Fruit fly (Drosophila melanogaster) whole organism, embryonic: ENCODE measurements around the gene CG7879.

Source experiments
- CG10979 ChIP-seq: fragments of 200-800 bp; sonication (Bioruptor generic); optimal IDR thresholded peaks from 2 replicates; lab custom pipeline; 2018; ENCODE audit warnings: missing biosample characterization, mild to moderate bottlenecking, missing genetic modification characterization, moderate library complexity
- CG11085 ChIP-seq: fragments of 200-800 bp; sonication (Bioruptor generic); IDR thresholded peaks from 2 replicates; pipeline ENCODE4 v1.3.6; 2022; ENCODE audit warnings: missing biosample characterization, missing genetic modification characterization
- CG11560 ChIP-seq: fragments of 200-800 bp; sonication (Bioruptor generic); IDR thresholded peaks from 3 replicates; pipeline ENCODE4 v1.3.6; 2022; ENCODE audit warnings: missing biosample characterization, missing genetic modification characterization
- CG12104 ChIP-seq: fragments of 200-800 bp; sonication (Bioruptor generic); optimal IDR thresholded peaks from 3 replicates; lab custom pipeline; 2016; ENCODE audit warnings: missing biosample characterization, missing genetic modification characterization
- CG12155 ChIP-seq: fragments of 200-800 bp; sonication (Bioruptor generic); optimal IDR thresholded peaks from 3 replicates; lab custom pipeline; 2016; ENCODE audit warnings: missing biosample characterization, missing genetic modification characterization
- CG12299 ChIP-seq: fragments of 200-800 bp; sonication (Bioruptor generic); optimal IDR thresholded peaks from 2 replicates; lab custom pipeline; 2018; ENCODE audit warnings: missing biosample characterization, mild to moderate bottlenecking, missing genetic modification characterization
- CG13123 ChIP-seq: fragments of 200-800 bp; sonication (Bioruptor generic); optimal IDR thresholded peaks from 2 replicates; lab custom pipeline; 2016; ENCODE audit warnings: missing biosample characterization, missing genetic modification characterization
- CG13287 ChIP-seq: fragments of 200-800 bp; sonication (Bioruptor generic); IDR thresholded peaks from 2 replicates; pipeline ENCODE4 v1.3.6; 2022; ENCODE audit warnings: missing biosample characterization, missing genetic modification characterization; ENCODE audit not compliant: partially characterized antibody
- CG14441 ChIP-seq: fragments of 200-800 bp; sonication (Bioruptor generic); IDR thresholded peaks from 2 replicates; pipeline ENCODE4 v1.3.6; 2022; ENCODE audit warnings: missing biosample characterization, missing genetic modification characterization
- CG15269 ChIP-seq: fragments of 200-800 bp; sonication (Bioruptor generic); optimal IDR thresholded peaks from 2 replicates; lab custom pipeline; 2018; ENCODE audit warnings: missing biosample characterization, mild to moderate bottlenecking, missing genetic modification characterization, moderate library complexity
- CG1647 ChIP-seq: fragments of 200-800 bp; sonication (Bioruptor generic); optimal IDR thresholded peaks from 3 replicates; lab custom pipeline; 2016; ENCODE audit warnings: missing biosample characterization, missing genetic modification characterization
- CG18262 ChIP-seq: fragments of 200-800 bp; optimal IDR thresholded peaks from 3 replicates; lab custom pipeline; 2019; ENCODE audit warnings: missing biosample characterization, mild to moderate bottlenecking, missing genetic modification characterization, moderate library complexity
- CG18599 ChIP-seq: fragments of 200-800 bp; sonication (Bioruptor generic); optimal IDR thresholded peaks from 3 replicates; lab custom pipeline; 2017; ENCODE audit warnings: missing biosample characterization, missing genetic modification characterization, mild to moderate bottlenecking, moderate library complexity, missing genetic modification reagents
- CG2116 ChIP-seq: fragments of 200-800 bp; sonication (Bioruptor generic); optimal IDR thresholded peaks from 3 replicates; lab custom pipeline; 2018; ENCODE audit warnings: missing biosample characterization, mild to moderate bottlenecking, missing genetic modification characterization
- CG2202 ChIP-seq: fragments of 200-800 bp; sonication (Bioruptor generic); optimal IDR thresholded peaks from 2 replicates; lab custom pipeline; 2018; ENCODE audit warnings: missing biosample characterization, mild to moderate bottlenecking, missing genetic modification characterization
- CG2875 ChIP-seq: fragments of 200-800 bp; sonication (Bioruptor generic); optimal IDR thresholded peaks from 2 replicates; lab custom pipeline; 2017; ENCODE audit warnings: missing biosample characterization, mild to moderate bottlenecking, missing genetic modification characterization, missing genetic modification reagents
- CG32772 ChIP-seq: fragments of 200-800 bp; sonication (Bioruptor generic); IDR thresholded peaks from 2 replicates; pipeline ENCODE4 v1.3.6; 2022; ENCODE audit warnings: missing biosample characterization, missing genetic modification characterization
- CG4424 ChIP-seq: fragments of 200-800 bp; sonication (Bioruptor generic); optimal IDR thresholded peaks from 3 replicates; lab custom pipeline; 2016; ENCODE audit warnings: missing biosample characterization, missing genetic modification characterization
- CG6254 ChIP-seq: fragments of 200-800 bp; sonication (Bioruptor generic); optimal IDR thresholded peaks from 3 replicates; lab custom pipeline; 2017; ENCODE audit warnings: mild to moderate bottlenecking, missing biosample characterization, missing genetic modification reagents, missing genetic modification characterization
- CG7928 ChIP-seq: fragments of 200-800 bp; sonication (Bioruptor generic); optimal IDR thresholded peaks from 2 replicates; lab custom pipeline; 2017; ENCODE audit warnings: missing biosample characterization, mild to moderate bottlenecking, missing genetic modification characterization
- CHES-1-like ChIP-seq: fragments of 200-800 bp; sonication (Bioruptor generic); optimal IDR thresholded peaks from 2 replicates; lab custom pipeline; 2016; ENCODE audit warnings: missing biosample characterization, missing genetic modification characterization
- CrebB ChIP-seq: fragments of 200-800 bp; sonication (Bioruptor generic); optimal IDR thresholded peaks from 3 replicates; lab custom pipeline; 2018; ENCODE audit warnings: missing biosample characterization, mild to moderate bottlenecking, missing genetic modification characterization
- D19B ChIP-seq: fragments of 200-800 bp; sonication (Bioruptor generic); optimal IDR thresholded peaks from 2 replicates; lab custom pipeline; 2017; ENCODE audit warnings: missing biosample characterization, mild to moderate bottlenecking, missing genetic modification characterization
- Deaf1 ChIP-seq: fragments of 200-800 bp; optimal IDR thresholded peaks from 3 replicates; lab custom pipeline; 2019; ENCODE audit warnings: missing biosample characterization, mild to moderate bottlenecking, missing genetic modification characterization, moderate library complexity
- Dp ChIP-seq: fragments of 200-800 bp; sonication (Bioruptor generic); optimal IDR thresholded peaks from 2 replicates; lab custom pipeline; 2018; ENCODE audit warnings: missing biosample characterization, mild to moderate bottlenecking, missing genetic modification characterization, moderate library complexity
- ERR ChIP-seq: fragments of 200-800 bp; sonication (Bioruptor generic); optimal IDR thresholded peaks from 2 replicates; lab custom pipeline; 2016; ENCODE audit warnings: missing biosample characterization, missing genetic modification characterization
- Hr78 ChIP-seq, 2 experiments: fragments of 200-800 bp in 1 of 2; fragments of >200 bp in 1 of 2; sonication (Bioruptor generic) in 1 of 2; optimal IDR thresholded peaks; 2 replicates each; lab custom pipeline; 2017 to 2019; ENCODE audit warnings: missing biosample characterization in 2 of 2, missing genetic modification characterization in 2 of 2, mild to moderate bottlenecking in 1 of 2, moderate library complexity in 1 of 2
- NFAT ChIP-seq: fragments of 200-800 bp; sonication (Bioruptor generic); IDR thresholded peaks from 2 replicates; pipeline ENCODE4 v1.3.6; 2022; ENCODE audit warnings: missing biosample characterization, missing genetic modification characterization
- Nf-YC ChIP-seq: fragments of 200-800 bp; optimal IDR thresholded peaks from 3 replicates; lab custom pipeline; 2019; ENCODE audit warnings: missing biosample characterization, mild to moderate bottlenecking, missing genetic modification characterization, moderate library complexity
- Oaz ChIP-seq: fragments of 200-800 bp; sonication (Bioruptor generic); IDR thresholded peaks from 2 replicates; pipeline ENCODE4 v1.3.6; 2022; ENCODE audit warnings: missing biosample characterization, missing genetic modification characterization
- PHDP ChIP-seq: fragments of 200-800 bp; sonication (Bioruptor generic); optimal IDR thresholded peaks from 3 replicates; lab custom pipeline; 2018; ENCODE audit warnings: missing biosample characterization, mild to moderate bottlenecking, missing genetic modification characterization, moderate library complexity
- Taf1 ChIP-seq: fragments of 200-800 bp; sonication (Bioruptor generic); IDR thresholded peaks from 2 replicates; pipeline ENCODE4 v1.3.6; 2022; ENCODE audit warnings: missing biosample characterization, missing genetic modification characterization
- Trl ChIP-seq, 3 experiments: fragments of >200 bp in 2 of 3; fragments of 200-800 bp in 1 of 3; sonication (Bioruptor generic) in 1 of 3; optimal IDR thresholded peaks; 2 replicates in 1 of 3; 3 replicates in 2 of 3; lab custom pipeline; 2016 to 2017; ENCODE audit warnings: missing biosample characterization in 1 of 3, missing genetic modification characterization in 1 of 3
- Usf ChIP-seq: fragments of 200-800 bp; sonication (Bioruptor generic); optimal IDR thresholded peaks from 2 replicates; lab custom pipeline; 2017; ENCODE audit warnings: missing genotype, missing biosample characterization, missing genetic modification characterization
- aop ChIP-seq: fragments of 200-800 bp; sonication (Bioruptor generic); IDR thresholded peaks from 2 replicates; pipeline ENCODE4 v1.3.6; 2022; ENCODE audit warnings: missing biosample characterization, missing genetic modification characterization
- chm ChIP-seq: fragments of 200-800 bp; sonication (Bioruptor generic); IDR thresholded peaks from 2 replicates; pipeline ENCODE4 v1.3.6; 2022; ENCODE audit warnings: missing biosample characterization, missing genetic modification characterization
- ci ChIP-seq: fragments of 200-800 bp; sonication (Bioruptor generic); IDR thresholded peaks from 3 replicates; pipeline ENCODE4 v1.3.6; 2022; ENCODE audit warnings: missing biosample characterization, missing genetic modification characterization
- crol ChIP-seq: fragments of 200-800 bp; sonication (Bioruptor generic); IDR thresholded peaks from 2 replicates; pipeline ENCODE4 v1.3.6; 2022; ENCODE audit warnings: missing biosample characterization, missing genetic modification characterization
- crp ChIP-seq, 2 experiments: fragments of 200-800 bp; sonication (Bioruptor generic); optimal IDR thresholded peaks; 2 replicates in 1 of 2; 3 replicates in 1 of 2; lab custom pipeline; 2017; ENCODE audit warnings: missing biosample characterization in 2 of 2, missing genetic modification characterization in 2 of 2, mild to moderate bottlenecking in 1 of 2, moderate library complexity in 1 of 2
- esg ChIP-seq: fragments of 200-800 bp; sonication (Bioruptor generic); conservative IDR thresholded peaks from 2 replicates; pipeline ENCODE4 v1.3.6; 2022; ENCODE audit warnings: missing biosample characterization, missing genetic modification characterization
- gt ChIP-seq: fragments of 200-800 bp; sonication (Bioruptor generic); IDR thresholded peaks from 2 replicates; pipeline ENCODE4 v1.3.6; 2022; ENCODE audit warnings: missing biosample characterization, missing genetic modification characterization
- her ChIP-seq: fragments of 200-800 bp; sonication (Bioruptor generic); optimal IDR thresholded peaks from 2 replicates; lab custom pipeline; 2016; ENCODE audit warnings: missing biosample characterization, missing genetic modification characterization
- jigr1 ChIP-seq: fragments of 200-800 bp; sonication (Bioruptor generic); IDR thresholded peaks from 3 replicates; pipeline ENCODE4 v1.3.6; 2022; ENCODE audit warnings: missing biosample characterization, missing genetic modification characterization
- pnt ChIP-seq: fragments of 200-800 bp; sonication (Bioruptor generic); optimal IDR thresholded peaks from 3 replicates; lab custom pipeline; 2016; ENCODE audit warnings: missing biosample characterization, missing genetic modification characterization
- ro ChIP-seq: fragments of 200-800 bp; sonication (Bioruptor generic); IDR thresholded peaks from 2 replicates; pipeline ENCODE4 v1.3.6; 2022; ENCODE audit warnings: missing biosample characterization, missing genetic modification characterization
- sima ChIP-seq: fragments of 200-800 bp; sonication (Bioruptor generic); optimal IDR thresholded peaks from 2 replicates; lab custom pipeline; 2016; ENCODE audit warnings: missing biosample characterization, missing genetic modification characterization
- slou ChIP-seq: fragments of 200-800 bp; sonication (Bioruptor generic); optimal IDR thresholded peaks from 3 replicates; lab custom pipeline; 2016; ENCODE audit warnings: missing biosample characterization, missing genetic modification characterization
- stwl ChIP-seq: fragments of 200-800 bp; sonication (Bioruptor generic); optimal IDR thresholded peaks from 3 replicates; lab custom pipeline; 2018; ENCODE audit warnings: missing biosample characterization, mild to moderate bottlenecking, missing genetic modification characterization, moderate library complexity
- toy ChIP-seq: fragments of 200-800 bp; sonication (Bioruptor generic); IDR thresholded peaks from 2 replicates; pipeline ENCODE4 v1.3.6; 2022; ENCODE audit warnings: missing biosample characterization, missing genetic modification characterization
- ttk ChIP-seq: fragments of 200-800 bp; sonication (Bioruptor generic); IDR thresholded peaks from 2 replicates; pipeline ENCODE4 v2.1.2; 2022; ENCODE audit warnings: missing biosample characterization, missing genetic modification characterization

CG7879 gene

DNA sequence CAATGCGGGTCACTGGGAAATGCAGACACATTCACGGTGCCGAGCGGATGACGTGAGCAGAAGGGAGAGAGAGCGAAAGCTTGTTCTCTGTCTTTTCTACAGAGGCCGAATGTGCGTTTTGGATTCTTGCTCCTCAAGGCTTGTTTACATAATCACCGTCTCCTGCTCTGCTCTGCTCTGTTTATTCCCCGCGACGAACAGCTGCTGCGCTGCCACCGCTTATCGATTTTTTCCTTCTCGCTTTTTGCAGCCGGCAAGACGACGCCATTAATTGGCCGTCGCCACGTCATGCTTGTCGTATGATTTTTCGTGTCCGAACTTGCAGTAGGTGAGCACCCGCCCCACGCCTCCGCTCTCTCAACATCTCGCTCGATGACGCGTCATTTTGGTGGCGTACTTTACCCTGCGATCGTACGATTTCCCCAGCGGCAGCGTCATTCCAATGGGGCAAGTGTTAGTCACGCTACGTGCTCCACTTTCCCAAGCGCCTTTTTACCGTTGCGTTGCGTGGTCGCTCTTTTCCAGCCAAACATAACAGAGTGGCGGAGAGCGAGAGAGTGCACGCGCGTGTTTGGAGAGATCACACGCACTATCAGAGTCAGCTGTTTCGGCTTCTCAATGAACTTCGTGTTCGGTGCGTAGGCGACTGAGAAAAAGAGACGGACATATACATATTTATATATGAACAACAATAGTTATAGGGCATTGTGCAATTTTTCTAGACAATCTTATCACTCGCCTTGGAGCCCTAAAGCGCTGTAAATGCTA, 21.9 kb downstream of the CG7879 start (continued):
- TF ChIP-seq Trl (optimal IDR thresholded peaks at IDR 0.05; lab: Kevin White, UChicago) (peak; percentile 82 to 86), Trl (GFP tag; optimal IDR thresholded peaks at IDR 0.05; lab: Kevin White, UChicago) (peak; percentile 17), CG18262 (tag; lab: Kevin White, UChicago) (peak; percentile 24), D19B (no peak), CG4424 (GFP tag; lab: Kevin White, UChicago) (no peak), crol (GFP tag; lab: Robert Waterston, UW) (peak; percentile 66; the same call in 1 of the 2 replicates), CG7928 (GFP tag; lab: Kevin White, UChicago) (no peak), ro (GFP tag; lab: Robert Waterston, UW) (no peak), aop (no peak), CG12104 (no peak), CG32772 (GFP tag; lab: Robert Waterston, UW) (no peak), CG14441 (GFP tag; lab: Robert Waterston, UW) (no peak), CG15269 (tag; lab: Kevin White, UChicago) (no peak), ci (GFP tag; lab: Robert Waterston, UW) (peak; percentile 36; the same call in 1 of the 3 replicates), CG11560 (tag; lab: Robert Waterston, UW) (no peak), CG6254 (peak; percentile 15), gt (GFP tag; lab: Robert Waterston, UW) (no peak), ttk (GFP tag; lab: Robert Waterston, UW) (peak; percentile 19; the same call in 1 of the 2 replicates), CG12155 (no peak), jigr1 (GFP tag; lab: Robert Waterston, UW) (no peak), PHDP (tag; lab: Kevin White, UChicago) (no peak), CG10979 (tag; lab: Kevin White, UChicago) (peak; percentile 19), Nf-YC (tag; lab: Kevin White, UChicago) (no peak), CHES-1-like (GFP tag; lab: Kevin White, UChicago) (peak; percentile 29), crp (GFP tag; optimal IDR thresholded peaks at IDR 0.05; lab: Kevin White, UChicago) (peak in 1 of 2 experiments; percentile 78), chm (GFP tag; lab: Robert Waterston, UW) (0 out of 2 replicates have a peak, but pooled peaks have one; percentile 8), CG2875 (GFP tag; lab: Kevin White, UChicago) (no peak), CG1647 (no peak), sima (GFP tag; lab: Kevin White, UChicago) (no peak), Taf1 (GFP tag; lab: Robert Waterston, UW) (no peak), esg (no peak), Deaf1 (peak; percentile 83), CG12299 (tag; lab: Kevin White, UChicago) (no peak), stwl (tag; lab: Kevin White, UChicago) (no peak), CG13123 (GFP tag; lab: Kevin White, UChicago) (no peak), CG18599 (no peak), ERR (no peak), slou (GFP tag; lab: Kevin White, UChicago) (no peak), Dp (GFP tag; lab: Kevin White, UChicago) (no peak), her (no peak), Oaz (no peak), NFAT (no peak), CrebB (tag; lab: Kevin White, UChicago) (peak; percentile 15), CG2116 (no peak), CG11085 (GFP tag; lab: Robert Waterston, UW) (no peak), pnt (GFP tag; lab: Kevin White, UChicago) (no peak), Usf (GFP tag; lab: Kevin White, UChicago) (no peak), Hr78 (GFP tag; optimal IDR thresholded peaks at IDR 0.05; lab: Kevin White, UChicago) (no peak), CG13287 (GFP tag; lab: Robert Waterston, UW) (no peak), toy (no peak), CG2202 (tag; lab: Kevin White, UChicago) (no peak)
